Fruit fly (Drosophila melanogaster): ENCODE measurements around the gene Myo31DF.

dm6 chr2L:10548814-10549423 lies 42.3 kb upstream of the Myo31DF start:
- TF ChIP-seq usp (GFP tag; optimal IDR thresholded peaks at IDR 0.05) (no peak), psq (GFP tag; optimal IDR thresholded peaks at IDR 0.05) (no peak), br (GFP tag; optimal IDR thresholded peaks at IDR 0.05) (no peak), OdsH (GFP tag; optimal IDR thresholded peaks at IDR 0.05) (no peak), dl (GFP tag; optimal IDR thresholded peaks at IDR 0.05; ENCODE audit: insufficient read depth in 1 of 2, partially characterized antibody in 2 of 2) (no peak), Hr78 (GFP tag; optimal IDR thresholded peaks at IDR 0.05) (no peak)

Measured in whole organism, wandering third instar larva.